Fruit fly (Drosophila melanogaster) whole organism, embryonic: ENCODE data around the gene CG9316.
A peak's percentile ranks its signal among the peaks of the same experiment; 100 is the strongest.

ENCODE experiments used
- Adf1 ChIP-seq: fragments of 200-800 bp; sonication (Bioruptor generic); IDR thresholded peaks from 2 replicates; pipeline ENCODE4 v1.3.6; 2022; ENCODE audit warnings: missing biosample characterization, missing genetic modification characterization
- Asciz ChIP-seq: fragments of 200-800 bp; sonication (Bioruptor generic); optimal IDR thresholded peaks from 2 replicates; lab custom pipeline; 2017; ENCODE audit warnings: missing biosample characterization, mild to moderate bottlenecking, missing genetic modification characterization, missing genetic modification reagents
- Atf6 ChIP-seq: fragments of 200-800 bp; sonication (Bioruptor generic); IDR thresholded peaks from 2 replicates; pipeline ENCODE4 v1.3.6; 2022; ENCODE audit warnings: missing biosample characterization, missing genetic modification characterization
- CG1024 ChIP-seq: fragments of 200-800 bp; sonication (Bioruptor generic); IDR thresholded peaks from 2 replicates; pipeline ENCODE4 v1.3.6; 2022; ENCODE audit warnings: missing biosample characterization, missing genetic modification characterization
- CG10267 ChIP-seq: fragments of 200-800 bp; sonication (Bioruptor generic); optimal IDR thresholded peaks from 2 replicates; lab custom pipeline; 2018; ENCODE audit warnings: missing biosample characterization, mild to moderate bottlenecking, missing genetic modification characterization, moderate library complexity
- CG12104 ChIP-seq: fragments of 200-800 bp; sonication (Bioruptor generic); optimal IDR thresholded peaks from 3 replicates; lab custom pipeline; 2016; ENCODE audit warnings: missing biosample characterization, missing genetic modification characterization
- CG13287 ChIP-seq: fragments of 200-800 bp; sonication (Bioruptor generic); IDR thresholded peaks from 2 replicates; pipeline ENCODE4 v1.3.6; 2022; ENCODE audit warnings: missing biosample characterization, missing genetic modification characterization; ENCODE audit not compliant: partially characterized antibody
- CG14441 ChIP-seq: fragments of 200-800 bp; sonication (Bioruptor generic); IDR thresholded peaks from 2 replicates; pipeline ENCODE4 v1.3.6; 2022; ENCODE audit warnings: missing biosample characterization, missing genetic modification characterization
- CG14710 ChIP-seq: fragments of 200-800 bp; sonication (Bioruptor generic); optimal IDR thresholded peaks from 3 replicates; lab custom pipeline; 2019; ENCODE audit warnings: missing biosample characterization, mild to moderate bottlenecking, missing genetic modification characterization, moderate library complexity
- CG15696 ChIP-seq: fragments of 200-800 bp; sonication (Bioruptor generic); optimal IDR thresholded peaks from 2 replicates; lab custom pipeline; 2019; ENCODE audit warnings: missing biosample characterization, mild to moderate bottlenecking, missing genetic modification characterization, moderate library complexity
- CG1603 ChIP-seq: fragments of 200-800 bp; sonication (Bioruptor generic); optimal IDR thresholded peaks from 2 replicates; lab custom pipeline; 2019; ENCODE audit warnings: missing biosample characterization, mild to moderate bottlenecking, missing genetic modification characterization, moderate library complexity
- CG17829 ChIP-seq: fragments of 200-800 bp; optimal IDR thresholded peaks from 2 replicates; lab custom pipeline; 2019; ENCODE audit warnings: missing biosample characterization, mild to moderate bottlenecking, missing genetic modification characterization, moderate library complexity
- CG18011 ChIP-seq: fragments of 200-800 bp; sonication (Bioruptor generic); optimal IDR thresholded peaks from 2 replicates; lab custom pipeline; 2017; ENCODE audit warnings: missing biosample characterization, missing genetic modification characterization, mild to moderate bottlenecking, moderate library complexity, missing genotype
- CG18599 ChIP-seq: fragments of 200-800 bp; sonication (Bioruptor generic); optimal IDR thresholded peaks from 3 replicates; lab custom pipeline; 2017; ENCODE audit warnings: missing biosample characterization, missing genetic modification characterization, mild to moderate bottlenecking, moderate library complexity, missing genetic modification reagents
- CG2120 ChIP-seq: fragments of 200-800 bp; sonication (Bioruptor generic); optimal IDR thresholded peaks from 3 replicates; lab custom pipeline; 2016; ENCODE audit warnings: missing biosample characterization, missing genetic modification characterization
- CG2129 ChIP-seq: fragments of 200-800 bp; sonication (Bioruptor generic); IDR thresholded peaks from 2 replicates; pipeline ENCODE4 v1.3.6; 2022; ENCODE audit warnings: missing biosample characterization, missing genetic modification characterization; ENCODE audit not compliant: partially characterized antibody
- CG2202 ChIP-seq: fragments of 200-800 bp; sonication (Bioruptor generic); optimal IDR thresholded peaks from 2 replicates; lab custom pipeline; 2018; ENCODE audit warnings: missing biosample characterization, mild to moderate bottlenecking, missing genetic modification characterization
- CG2889 ChIP-seq: fragments of 200-800 bp; sonication (Bioruptor generic); IDR thresholded peaks from 3 replicates; pipeline ENCODE4 v1.3.6; 2022; ENCODE audit warnings: missing biosample characterization, missing genetic modification characterization
- CG3065 ChIP-seq: fragments of 200-800 bp; sonication (Bioruptor generic); optimal IDR thresholded peaks from 2 replicates; lab custom pipeline; 2016; ENCODE audit warnings: missing biosample characterization, missing genetic modification characterization
- CG8359 ChIP-seq: fragments of 200-800 bp; sonication (Bioruptor generic); optimal IDR thresholded peaks from 2 replicates; lab custom pipeline; 2017; ENCODE audit warnings: missing biosample characterization, mild to moderate bottlenecking, missing genetic modification characterization, borderline replicate concordance
- CG8478 ChIP-seq: fragments of >200 bp; optimal IDR thresholded peaks from 2 replicates; lab custom pipeline; 2018
- CG8924 ChIP-seq: fragments of 200-800 bp; optimal IDR thresholded peaks from 3 replicates; lab custom pipeline; 2019; ENCODE audit warnings: missing biosample characterization, mild to moderate bottlenecking, missing genetic modification characterization, moderate library complexity
- Camta ChIP-seq: fragments of 200-800 bp; sonication (Bioruptor generic); optimal IDR thresholded peaks from 2 replicates; lab custom pipeline; 2016; ENCODE audit warnings: missing biosample characterization, missing genetic modification characterization
- Dek ChIP-seq: fragments of 200-800 bp; sonication (Bioruptor generic); optimal IDR thresholded peaks from 3 replicates; lab custom pipeline; 2019; ENCODE audit warnings: missing biosample characterization, mild to moderate bottlenecking, missing genetic modification characterization, moderate library complexity
- Doc2 ChIP-seq: fragments of 200-800 bp; sonication (Bioruptor generic); IDR thresholded peaks from 2 replicates; pipeline ENCODE4 v1.3.6; 2022; ENCODE audit warnings: missing biosample characterization, missing genetic modification characterization
- E2f1 ChIP-seq: fragments of 200-800 bp; sonication (Bioruptor generic); IDR thresholded peaks from 2 replicates; pipeline ENCODE4 v1.3.6; 2022; ENCODE audit warnings: missing biosample characterization, missing genetic modification characterization
- ERR ChIP-seq: fragments of 200-800 bp; sonication (Bioruptor generic); optimal IDR thresholded peaks from 2 replicates; lab custom pipeline; 2016; ENCODE audit warnings: missing biosample characterization, missing genetic modification characterization
- Eip74EF ChIP-seq, 2 experiments: fragments of 200-800 bp in 1 of 2; fragments of >200 bp in 1 of 2; sonication (Bioruptor generic) in 1 of 2; optimal IDR thresholded peaks; 2 replicates each; lab custom pipeline; 2017 to 2019; ENCODE audit warnings: missing biosample characterization in 2 of 2, missing genetic modification characterization in 2 of 2, mild to moderate bottlenecking in 1 of 2, moderate library complexity in 1 of 2
- Nf-YA ChIP-seq: fragments of 200-800 bp; sonication (Bioruptor generic); IDR thresholded peaks from 2 replicates; pipeline ENCODE4 v1.3.6; 2022; ENCODE audit warnings: missing biosample characterization, missing genetic modification characterization
- Oli ChIP-seq: fragments of 200-800 bp; sonication (Bioruptor generic); optimal IDR thresholded peaks from 2 replicates; lab custom pipeline; 2018; ENCODE audit warnings: missing biosample characterization, mild to moderate bottlenecking, missing genetic modification characterization, moderate library complexity
- Six4 ChIP-seq: fragments of 200-800 bp; sonication (Bioruptor generic); optimal IDR thresholded peaks from 2 replicates; lab custom pipeline; 2016; ENCODE audit warnings: missing biosample characterization, missing genetic modification characterization
- Trl ChIP-seq, 3 experiments: fragments of >200 bp in 2 of 3; fragments of 200-800 bp in 1 of 3; sonication (Bioruptor generic) in 1 of 3; optimal IDR thresholded peaks; 2 replicates in 1 of 3; 3 replicates in 2 of 3; lab custom pipeline; 2016 to 2017; ENCODE audit warnings: missing biosample characterization in 1 of 3, missing genetic modification characterization in 1 of 3
- ci ChIP-seq: fragments of 200-800 bp; sonication (Bioruptor generic); IDR thresholded peaks from 3 replicates; pipeline ENCODE4 v1.3.6; 2022; ENCODE audit warnings: missing biosample characterization, missing genetic modification characterization
- croc ChIP-seq: fragments of 200-800 bp; sonication (Bioruptor generic); conservative IDR thresholded peaks from 3 replicates; pipeline ENCODE4 v1.3.6; 2022; ENCODE audit warnings: missing biosample characterization, missing genetic modification characterization
- dmrt99B ChIP-seq: fragments of 200-800 bp; sonication (Bioruptor generic); optimal IDR thresholded peaks from 2 replicates; lab custom pipeline; 2018; ENCODE audit warnings: missing biosample characterization, mild to moderate bottlenecking, missing genetic modification characterization, moderate library complexity
- en ChIP-seq: fragments of 200-800 bp; sonication (Bioruptor generic); optimal IDR thresholded peaks from 2 replicates; lab custom pipeline; 2016; ENCODE audit warnings: missing biosample characterization, missing genetic modification characterization
- fru ChIP-seq: fragments of >200 bp; optimal IDR thresholded peaks from 2 replicates; lab custom pipeline; 2017
- grn ChIP-seq: fragments of 200-800 bp; sonication (Bioruptor generic); optimal IDR thresholded peaks from 3 replicates; lab custom pipeline; 2017; ENCODE audit warnings: missing biosample characterization, missing genetic modification characterization
- kah ChIP-seq: fragments of 200-800 bp; sonication (Bioruptor generic); optimal IDR thresholded peaks from 2 replicates; lab custom pipeline; 2018; ENCODE audit warnings: missing biosample characterization, mild to moderate bottlenecking, missing genetic modification characterization
- lbe ChIP-seq: fragments of 200-800 bp; sonication (Bioruptor generic); optimal IDR thresholded peaks from 2 replicates; lab custom pipeline; 2016; ENCODE audit warnings: missing biosample characterization, mild to moderate bottlenecking, missing genetic modification characterization
- mld ChIP-seq: fragments of 200-800 bp; sonication (Bioruptor generic); IDR thresholded peaks from 3 replicates; pipeline ENCODE4 v1.3.6; 2022; ENCODE audit warnings: missing biosample characterization, missing genetic modification characterization; ENCODE audit not compliant: partially characterized antibody
- oc ChIP-seq: fragments of 200-800 bp; sonication (Bioruptor generic); optimal IDR thresholded peaks from 2 replicates; lab custom pipeline; 2018; ENCODE audit warnings: missing biosample characterization, mild to moderate bottlenecking, missing genetic modification characterization, moderate library complexity
- p53 ChIP-seq: fragments of 200-800 bp; sonication (Bioruptor generic); optimal IDR thresholded peaks from 2 replicates; lab custom pipeline; 2016; ENCODE audit warnings: missing biosample characterization, missing genetic modification characterization
- pan ChIP-seq, 4 experiments: fragments of >200 bp in 3 of 4; fragments of 200-800 bp in 1 of 4; sonication (Bioruptor generic) in 1 of 4; optimal IDR thresholded peaks in 3 of 4; IDR thresholded peaks in 1 of 4; 2 replicates each; pipeline versions ENCODE4 v1.3.6 to Lab custom; 2017 to 2022; ENCODE audit warnings: missing biosample characterization in 2 of 4, missing genetic modification characterization in 2 of 4, mixed read lengths in 1 of 4
- pzg ChIP-seq: fragments of 200-800 bp; sonication (Bioruptor generic); optimal IDR thresholded peaks from 3 replicates; lab custom pipeline; 2018; ENCODE audit warnings: missing biosample characterization, mild to moderate bottlenecking, missing genetic modification characterization, moderate library complexity
- slp2 ChIP-seq: fragments of 200-800 bp; sonication (Bioruptor generic); optimal IDR thresholded peaks from 2 replicates; lab custom pipeline; 2016; ENCODE audit warnings: missing biosample characterization, missing genetic modification characterization
- stc ChIP-seq: fragments of 200-800 bp; sonication (Bioruptor generic); IDR thresholded peaks from 2 replicates; pipeline ENCODE4 v1.3.6; 2022; ENCODE audit warnings: missing biosample characterization, missing genetic modification characterization
- tap ChIP-seq: fragments of 200-800 bp; optimal IDR thresholded peaks from 3 replicates; lab custom pipeline; 2019; ENCODE audit warnings: missing biosample characterization, mild to moderate bottlenecking, missing genetic modification characterization, moderate library complexity
- trem ChIP-seq: fragments of 200-800 bp; optimal IDR thresholded peaks from 3 replicates; lab custom pipeline; 2019; ENCODE audit warnings: missing biosample characterization, mild to moderate bottlenecking, missing genetic modification characterization, moderate library complexity
- twi ChIP-seq: fragments of 200-800 bp; optimal IDR thresholded peaks from 2 replicates; lab custom pipeline; 2019; ENCODE audit warnings: missing biosample characterization, mild to moderate bottlenecking, missing genetic modification characterization, moderate library complexity
- wdn ChIP-seq: fragments of 200-800 bp; sonication (Bioruptor generic); IDR thresholded peaks from 2 replicates; pipeline ENCODE4 v1.3.6; 2022; ENCODE audit warnings: missing biosample characterization, missing genetic modification characterization

Gene CG9316

DNA sequence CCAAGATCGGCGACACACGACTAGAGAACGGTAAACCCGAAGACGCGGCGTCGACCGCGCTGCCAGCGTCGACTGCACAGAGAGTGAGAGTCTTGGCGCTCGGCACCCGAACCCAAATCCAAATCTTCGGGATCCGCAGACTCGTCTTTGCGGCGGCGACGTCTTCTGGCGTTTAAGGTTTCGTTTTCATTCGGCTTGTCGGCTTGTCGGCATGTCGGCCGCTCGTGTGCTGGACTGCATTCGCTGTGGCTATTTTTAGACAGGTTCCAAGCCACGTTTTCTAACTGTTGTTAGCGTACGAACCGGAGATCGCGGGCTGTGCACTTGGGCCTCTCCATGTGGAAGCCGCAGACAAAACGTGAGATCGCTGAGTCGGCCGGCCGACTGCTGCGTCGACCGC is 10.3 kb downstream of the CG9316 start (continued):
- TF ChIP-seq CG1603 (tag; lab: Kevin White, UChicago) (peak; percentile 2), CG18011 (no peak), CG2129 (GFP tag; lab: Robert Waterston, UW) (no peak), CG13287 (peak; percentile 28; the same call in 1 of the 2 replicates), CG1024 (GFP tag; lab: Robert Waterston, UW) (no peak), Six4 (GFP tag; lab: Kevin White, UChicago) (no peak), CG8924 (tag; lab: Kevin White, UChicago) (no peak), p53 (GFP tag; lab: Kevin White, UChicago) (no peak), CG17829 (tag; lab: Kevin White, UChicago) (no peak), mld (GFP tag; lab: Robert Waterston, UW) (no peak), CG8359 (GFP tag; lab: Kevin White, UChicago) (no peak), trem (tag; lab: Kevin White, UChicago) (no peak), fru (lab: Kevin White, UChicago) (no peak), kah (GFP tag; lab: Kevin White, UChicago) (no peak), CG14441 (GFP tag; lab: Robert Waterston, UW) (no peak), pan (optimal IDR thresholded peaks at IDR 0.05; lab: Kevin White, UChicago) (no peak), pan (GFP tag; optimal IDR thresholded peaks at IDR 0.05 in 1 of 2, IDR thresholded peaks at IDR 0.05 in 1 of 2) (no peak), croc (GFP tag; lab: Robert Waterston, UW) (no peak), ERR (GFP tag; lab: Kevin White, UChicago) (no peak), Oli (tag; lab: Kevin White, UChicago) (no peak), Adf1 (peak; percentile 94), tap (no peak), slp2 (no peak), Nf-YA (GFP tag; lab: Robert Waterston, UW) (no peak), en (GFP tag; lab: Kevin White, UChicago) (no peak), Eip74EF (GFP tag; optimal IDR thresholded peaks at IDR 0.05; lab: Kevin White, UChicago) (peak in 1 of 2 experiments; percentile 28), CG3065 (GFP tag; lab: Kevin White, UChicago) (no peak), stc (GFP tag; lab: Robert Waterston, UW) (no peak), CG8478 (no peak), CG12104 (GFP tag; lab: Kevin White, UChicago) (no peak), CG2120 (GFP tag; lab: Kevin White, UChicago) (no peak), pzg (no peak), CG18599 (no peak), oc (tag; lab: Kevin White, UChicago) (peak; percentile 21), CG14710 (tag; lab: Kevin White, UChicago) (peak; percentile 43), grn (no peak), lbe (GFP tag; lab: Kevin White, UChicago) (no peak), Doc2 (no peak), wdn (no peak), ci (peak; percentile 63; the same call in 2 of the 3 replicates), E2f1 (GFP tag; lab: Robert Waterston, UW) (no peak), CG2889 (GFP tag; lab: Robert Waterston, UW) (no peak), Camta (GFP tag; lab: Kevin White, UChicago) (no peak), CG2202 (tag; lab: Kevin White, UChicago) (peak; percentile 58), Atf6 (GFP tag; lab: Robert Waterston, UW) (no peak), Trl (optimal IDR thresholded peaks at IDR 0.05; lab: Kevin White, UChicago) (peak; percentile 20 to 25), Trl (GFP tag; optimal IDR thresholded peaks at IDR 0.05; lab: Kevin White, UChicago) (no peak), CG10267 (peak; percentile 15), Asciz (GFP tag; lab: Kevin White, UChicago) (no peak), twi (tag; lab: Kevin White, UChicago) (no peak), dmrt99B (no peak), CG15696 (tag; lab: Kevin White, UChicago) (no peak), Dek (tag; lab: Kevin White, UChicago) (no peak)
